Fruit fly (Drosophila melanogaster): ENCODE data around the gene CG43231.

The CG43231 gene

dm6 chr2L:17751220-17751619 is 46.7 kb downstream of the CG43231 start:
- TF ChIP-seq CG5204 (GFP tag; optimal IDR thresholded peaks at IDR 0.05), result no peak
- peak; percentile 23 for TF ChIP-seq pad (GFP tag; optimal IDR thresholded peaks at IDR 0.05)

- TF ChIP-seq Mnt (GFP tag; optimal IDR thresholded peaks at IDR 0.05) (no peak), cic (GFP tag; optimal IDR thresholded peaks at IDR 0.05) (no peak), pad (GFP tag; optimal IDR thresholded peaks at IDR 0.05) (no peak), tj (GFP tag; optimal IDR thresholded peaks at IDR 0.05) (no peak), bab1 (GFP tag; optimal IDR thresholded peaks at IDR 0.05) (no peak), CG7045 (GFP tag; optimal IDR thresholded peaks at IDR 0.05) (no peak), CG7101 (tag; optimal IDR thresholded peaks at IDR 0.05) (no peak), CG33017 (tag; optimal IDR thresholded peaks at IDR 0.05) (no peak), CG12768 (GFP tag; optimal IDR thresholded peaks at IDR 0.05) (no peak), CG14711 (tag; optimal IDR thresholded peaks at IDR 0.05) (no peak), cnc (optimal IDR thresholded peaks at IDR 0.05) (no peak), CG5204 (GFP tag; optimal IDR thresholded peaks at IDR 0.05) (no peak), toe (GFP tag; optimal IDR thresholded peaks at IDR 0.05) (no peak), Clk (GFP tag; optimal IDR thresholded peaks at IDR 0.05) (no peak), kay (GFP tag; ENCODE audit: borderline replicate concordance) (no peak)
These were observed 47.9 kb downstream of the CG43231 start for dm6 chr2L:17752406-17752805.

- TF ChIP-seq CG1620 (GFP tag; optimal IDR thresholded peaks at IDR 0.05) (no peak), pad (GFP tag; optimal IDR thresholded peaks at IDR 0.05) (peak; percentile 57)
These were observed 49.6 kb downstream of the CG43231 start for dm6 chr2L:17754108-17754507.

DNA sequence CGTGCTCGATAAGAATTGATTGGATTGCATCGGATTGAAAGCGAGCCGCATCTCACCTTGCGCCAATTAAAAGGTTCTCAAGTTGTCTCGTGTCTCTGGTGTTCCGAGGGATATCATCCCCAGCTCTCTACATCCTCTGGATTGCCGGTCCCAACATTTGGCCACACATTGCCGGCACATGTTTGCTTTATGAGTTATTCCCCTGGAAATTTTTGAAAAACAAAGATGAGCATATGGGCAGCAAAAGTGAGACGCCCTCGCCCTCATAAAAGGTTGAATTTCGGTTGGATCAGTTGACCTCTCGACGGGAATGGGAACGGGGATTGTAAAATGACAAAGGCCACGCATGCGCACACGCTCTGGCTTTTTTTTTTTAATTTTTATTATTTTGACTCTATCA is 51.1 kb downstream of the CG43231 start:
- TF ChIP-seq ovo (GFP tag; optimal IDR thresholded peaks at IDR 0.05) (no peak), Clk (GFP tag; optimal IDR thresholded peaks at IDR 0.05) (no peak), Mnt (GFP tag; optimal IDR thresholded peaks at IDR 0.05) (no peak)
